Worm (Caenorhabditis elegans) whole organism, L4/young adult: ENCODE results near the gene T16G1.2.

ENCODE experiments used
- W03F9.2 ChIP-seq: fragments of 150-350 bp; optimal IDR thresholded peaks from 2 replicates; lab custom pipeline; 2014; ENCODE audit warnings: missing biosample characterization, missing genetic modification characterization
- dao-5 ChIP-seq: sonication (generic microtip); optimal IDR thresholded peaks from 2 replicates; lab custom pipeline; 2016; ENCODE audit warnings: missing genotype, missing genetic modification characterization, moderate library complexity, missing compliant biosample characterization
- him-1 ChIP-seq: sonication (generic microtip); optimal IDR thresholded peaks from 2 replicates; lab custom pipeline; 2016; ENCODE audit warnings: missing genotype, missing genetic modification reagents, missing genetic modification characterization, missing compliant biosample characterization

The T16G1.2 gene

ce11 chrV:12928929-12929532 lies at the start of gene T16G1.2:
T16G1.2 (plus strand) TSS chrV:12929482.
- TF ChIP-seq dao-5 (tag; lab: Kevin White, UChicago), result no peak
- no peak for TF ChIP-seq W03F9.2 (tag; lab: Kevin White, UChicago)
- TF ChIP-seq him-1 (tag; lab: Kevin White, UChicago), result no peak

DNA sequence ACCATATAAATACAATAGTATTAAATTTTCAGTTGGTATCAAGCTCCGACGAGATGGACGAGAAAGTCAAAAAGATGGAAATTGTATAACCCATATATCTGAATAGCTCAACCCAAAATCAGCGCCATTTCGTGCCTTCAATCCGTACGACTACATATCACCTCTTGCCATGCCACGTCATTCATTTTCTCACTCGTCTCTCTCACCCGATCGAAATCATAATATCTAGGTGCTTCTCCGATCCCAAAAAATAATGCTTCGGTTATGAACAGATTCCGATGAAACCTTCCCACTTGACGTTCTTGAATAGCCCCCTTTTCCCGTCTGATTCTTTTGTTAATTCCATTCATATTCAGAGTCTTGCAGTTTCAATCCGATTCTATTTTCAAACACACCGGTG lies 47.9 kb upstream of the T16G1.2 start:
- TF ChIP-seq him-1 (tag; lab: Kevin White, UChicago) (no peak), W03F9.2 (tag; lab: Kevin White, UChicago) (no peak), dao-5 (tag; lab: Kevin White, UChicago) (no peak)

DNA sequence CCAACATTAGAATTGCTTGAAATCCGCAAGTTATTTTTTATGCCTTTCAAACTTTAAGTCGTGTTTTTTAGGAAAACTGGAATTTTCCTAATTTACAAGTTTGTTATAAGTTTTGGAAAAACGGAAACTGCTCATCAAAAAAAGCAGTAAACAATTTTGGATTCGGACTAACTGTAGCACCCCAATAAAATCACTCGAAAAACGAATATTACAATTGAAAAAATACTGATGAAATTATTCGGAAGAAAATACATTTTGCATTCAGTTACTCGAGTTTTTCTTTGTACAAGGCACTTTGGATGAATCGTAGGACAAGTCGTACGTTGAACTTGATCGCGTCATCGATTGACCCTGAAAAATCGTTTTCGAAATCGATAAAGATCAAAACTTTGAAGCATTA lies 46.9 kb upstream of the T16G1.2 start:
- no peak for TF ChIP-seq W03F9.2 (tag; lab: Kevin White, UChicago)
- TF ChIP-seq him-1 (tag; lab: Kevin White, UChicago), result no peak
- TF ChIP-seq dao-5 (tag; lab: Kevin White, UChicago), result no peak

DNA sequence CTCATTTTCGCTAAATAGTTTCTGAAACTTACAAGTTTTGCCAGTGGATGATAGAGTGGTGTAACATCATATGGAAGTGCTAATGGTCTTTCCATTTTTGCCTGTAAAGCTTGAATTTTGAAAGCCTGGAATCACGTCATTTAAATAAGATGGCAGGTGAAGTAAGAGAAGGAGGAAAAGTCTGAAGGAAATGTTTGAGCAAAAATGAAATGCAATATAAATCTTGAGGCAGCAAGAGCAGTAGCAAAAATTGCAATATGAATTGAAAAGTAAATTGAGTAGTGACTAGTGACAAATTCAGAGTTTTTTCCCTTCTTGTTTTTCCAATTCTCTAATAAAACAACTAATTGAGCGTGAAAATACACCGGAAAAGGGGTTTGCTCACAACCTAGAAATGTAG lies 43.4 kb upstream of the T16G1.2 start, which contains the start of gene glb-24:
Gene glb-24, minus strand, starts transcription at position 101 of the 400 bp plus-strand sequence.
- no peak for TF ChIP-seq him-1 (tag; lab: Kevin White, UChicago)
- TF ChIP-seq dao-5 (tag; lab: Kevin White, UChicago), result no peak
- no peak for TF ChIP-seq W03F9.2 (tag; lab: Kevin White, UChicago)

DNA sequence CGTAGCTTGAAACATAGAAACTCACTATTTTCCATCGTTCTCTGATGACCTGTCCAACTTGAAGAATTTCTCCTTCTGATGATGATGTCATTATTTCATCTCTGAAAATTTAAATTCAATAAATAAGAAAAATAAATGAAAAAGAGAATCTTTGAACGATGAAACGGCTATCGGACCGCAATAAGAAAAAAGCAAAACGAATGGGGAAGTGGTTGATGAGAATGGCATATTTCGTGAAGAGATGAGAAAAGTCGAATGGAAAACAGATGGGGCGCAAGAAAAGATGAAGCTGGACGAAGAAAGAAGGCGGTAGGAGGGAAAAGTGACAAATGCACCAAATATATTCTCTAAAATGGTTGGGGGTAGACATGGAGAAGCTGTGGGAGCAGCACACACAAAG lies 33.5 kb upstream of the T16G1.2 start, which contains the start of gene ttbk-7:
Gene ttbk-7, minus strand, starts transcription at position 101 of the 400 bp plus-strand sequence.
- TF ChIP-seq him-1 (tag; lab: Kevin White, UChicago) (no peak), W03F9.2 (tag; lab: Kevin White, UChicago) (no peak), dao-5 (tag; lab: Kevin White, UChicago) (no peak)

DNA sequence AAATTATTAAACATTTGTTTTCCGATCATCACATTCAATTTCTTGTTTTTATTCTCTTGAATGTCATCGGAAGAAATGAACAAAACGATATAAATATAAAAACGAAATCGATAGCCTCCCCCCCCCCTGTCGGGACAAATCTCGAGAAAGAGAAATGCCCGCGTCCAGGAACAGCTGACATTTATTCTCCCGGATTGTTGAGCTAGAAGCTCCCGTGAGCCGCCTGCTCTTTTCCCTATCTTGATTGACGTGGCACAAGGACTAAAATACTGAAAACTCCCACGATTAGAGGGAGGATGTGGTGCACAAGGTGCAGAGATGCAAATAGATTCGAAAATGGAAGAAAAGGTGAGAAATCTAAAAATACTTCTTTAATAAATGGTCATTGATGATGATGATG lies 32.4 kb upstream of the T16G1.2 start:
- TF ChIP-seq dao-5 (tag; lab: Kevin White, UChicago) (no peak), W03F9.2 (tag; lab: Kevin White, UChicago) (no peak), him-1 (tag; lab: Kevin White, UChicago) (no peak)

DNA sequence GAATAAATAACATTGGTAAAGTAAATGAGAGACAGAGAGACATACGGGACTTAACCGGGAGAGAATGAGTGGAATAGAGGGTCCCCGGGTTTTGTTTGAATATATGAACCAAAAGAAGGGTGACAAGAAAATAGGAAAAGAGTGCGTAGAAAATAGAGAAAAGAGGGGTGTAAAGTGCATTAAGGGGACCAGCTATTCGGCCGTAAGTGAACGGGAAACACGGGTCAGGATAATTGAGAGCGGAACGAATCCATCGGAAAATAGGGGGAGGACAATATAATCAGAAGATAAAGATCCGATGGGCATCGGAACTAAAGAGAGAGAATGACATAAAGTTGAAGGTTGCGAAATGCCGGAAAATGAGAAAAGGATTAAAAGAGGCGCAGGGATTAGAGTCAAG lies 31.9 kb upstream of the T16G1.2 start:
- TF ChIP-seq W03F9.2 (tag; lab: Kevin White, UChicago), result no peak
- no peak for TF ChIP-seq him-1 (tag; lab: Kevin White, UChicago)
- no peak for TF ChIP-seq dao-5 (tag; lab: Kevin White, UChicago)

DNA sequence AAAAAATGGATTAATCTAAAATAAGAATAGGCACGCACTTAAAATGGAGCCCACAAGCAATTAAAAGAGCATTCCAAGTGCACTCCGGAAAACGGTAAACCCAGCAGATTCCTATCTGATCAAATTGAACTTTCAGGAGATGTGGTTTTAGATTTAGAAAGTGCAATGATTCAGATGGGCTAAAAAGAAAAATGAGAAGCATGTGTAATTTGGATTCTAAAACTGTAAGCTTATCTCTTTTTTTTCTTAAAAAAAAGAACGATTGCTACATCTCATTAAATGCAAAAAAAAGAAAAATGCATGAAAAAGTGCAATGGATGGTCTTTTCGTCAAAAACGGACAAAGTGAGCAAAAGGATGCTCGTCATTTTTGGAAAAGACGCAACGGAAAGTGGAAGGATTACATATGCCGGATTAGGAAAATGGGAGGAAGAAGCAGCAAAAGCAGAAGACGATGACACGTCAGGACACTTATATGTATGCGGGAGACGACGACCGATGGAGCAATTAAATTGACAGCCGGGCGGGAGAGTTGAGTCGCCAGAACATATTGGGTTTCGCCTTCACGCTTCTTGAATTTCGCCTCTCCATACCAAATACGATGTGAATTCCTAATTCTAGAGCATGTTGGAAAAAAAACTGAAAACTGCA lies 30.6 kb upstream of the T16G1.2 start:
- TF ChIP-seq W03F9.2 (tag; lab: Kevin White, UChicago) (no peak), dao-5 (tag; lab: Kevin White, UChicago) (no peak), him-1 (tag; lab: Kevin White, UChicago) (no peak)

DNA sequence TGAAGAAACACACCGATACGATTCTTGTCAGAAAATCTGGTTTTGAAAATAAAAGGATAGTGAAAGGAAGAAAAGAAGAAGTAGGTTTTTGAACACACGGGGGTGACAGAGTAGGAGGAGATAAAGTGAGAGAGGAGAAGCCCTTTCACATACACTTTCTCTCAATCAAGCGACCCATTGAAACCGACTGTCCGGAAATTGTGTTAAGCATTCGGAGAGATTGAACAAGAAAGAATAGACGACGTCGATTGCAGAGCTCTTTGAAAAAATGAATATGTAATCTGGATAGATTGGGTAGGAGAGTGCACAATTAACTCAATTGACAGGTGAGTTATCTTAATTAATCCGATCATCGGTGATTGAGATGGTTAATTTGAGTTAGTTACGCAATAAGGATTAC lies 28.0 kb upstream of the T16G1.2 start:
- no peak for TF ChIP-seq W03F9.2 (tag; lab: Kevin White, UChicago)
- TF ChIP-seq dao-5 (tag; lab: Kevin White, UChicago), result no peak
- no peak for TF ChIP-seq him-1 (tag; lab: Kevin White, UChicago)

ce11 chrV:12904054-12904453 lies 25.2 kb upstream of the T16G1.2 start, which contains the start of gene ttr-27:
ttr-27 (minus strand) TSS chrV:12904098.
- TF ChIP-seq W03F9.2 (tag; lab: Kevin White, UChicago) (no peak), dao-5 (tag; lab: Kevin White, UChicago) (no peak), him-1 (tag; lab: Kevin White, UChicago) (no peak)

- TF ChIP-seq him-1 (tag; lab: Kevin White, UChicago) (no peak), W03F9.2 (tag; lab: Kevin White, UChicago) (no peak), dao-5 (tag; lab: Kevin White, UChicago) (no peak)
Observed at ce11 chrV:12905074-12905473, 24.2 kb upstream of the T16G1.2 start, which contains the start of gene ttr-28. ttr-28 (minus strand) TSS chrV:12905174.

DNA sequence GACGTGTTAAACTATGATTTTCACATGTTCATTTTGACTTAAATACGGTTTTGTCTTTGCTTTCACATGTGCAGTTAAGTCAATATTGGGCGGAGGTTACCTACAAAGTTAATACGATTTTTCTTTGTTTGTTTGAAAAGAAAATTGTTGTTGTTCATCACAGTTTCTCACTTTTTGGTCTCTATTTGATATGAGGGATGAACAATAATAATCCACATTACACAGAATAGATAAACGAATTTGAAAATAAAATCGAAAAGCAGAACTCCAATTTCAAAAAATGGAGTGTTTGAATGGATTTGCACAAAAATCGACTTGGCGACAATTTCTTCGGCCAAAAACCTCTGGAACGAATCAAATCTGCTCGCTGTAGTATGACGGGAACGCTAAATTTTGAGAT lies 22.6 kb upstream of the T16G1.2 start, which contains the start of gene ttr-29:
Gene ttr-29, minus strand, starts transcription at position 101 of the 400 bp plus-strand sequence.
- TF ChIP-seq W03F9.2 (tag; lab: Kevin White, UChicago), result no peak
- no peak for TF ChIP-seq dao-5 (tag; lab: Kevin White, UChicago)
- no peak for TF ChIP-seq him-1 (tag; lab: Kevin White, UChicago)

ce11 chrV:12907436-12907835 lies 21.8 kb upstream of the T16G1.2 start:
- TF ChIP-seq W03F9.2 (tag; lab: Kevin White, UChicago) (no peak), him-1 (tag; lab: Kevin White, UChicago) (no peak), dao-5 (tag; lab: Kevin White, UChicago) (no peak)
